Fruit fly (Drosophila melanogaster) whole organism, wandering third instar larva: ENCODE results near the gene Tmep.

Experiments used
- Abd-B ChIP-seq: fragments of >200 bp; optimal IDR thresholded peaks from 2 replicates; lab custom pipeline; 2017; ENCODE audit warnings: missing biosample characterization, missing genetic modification characterization
- CG32264 ChIP-seq: fragments of 200-800 bp; sonication (Bioruptor generic); optimal IDR thresholded peaks from 2 replicates; lab custom pipeline; 2016; ENCODE audit warnings: missing biosample characterization, missing genetic modification characterization
- CG9705 ChIP-seq: fragments of 200-800 bp; sonication (Bioruptor generic); optimal IDR thresholded peaks from 2 replicates; lab custom pipeline; 2018; ENCODE audit warnings: missing biosample characterization, mild to moderate bottlenecking, missing genetic modification characterization
- CrebA ChIP-seq: fragments of 200-800 bp; sonication (Bioruptor generic); optimal IDR thresholded peaks from 2 replicates; lab custom pipeline; 2016; ENCODE audit warnings: missing biosample characterization, mild to moderate bottlenecking, missing genetic modification characterization, borderline replicate concordance
- Dfd ChIP-seq: fragments of >200 bp; optimal IDR thresholded peaks from 2 replicates; lab custom pipeline; 2017; ENCODE audit warnings: missing biosample characterization, missing genetic modification characterization
- Dif ChIP-seq: fragments of 200-275, 200-300 bp; sonication (Bioruptor generic); optimal IDR thresholded peaks from 2 replicates; lab custom pipeline; 2018; ENCODE audit warnings: missing biosample characterization, missing genetic modification characterization; ENCODE audit not compliant: partially characterized antibody
- GATAd ChIP-seq: sonication (Bioruptor generic); optimal IDR thresholded peaks from 2 replicates; lab custom pipeline; 2016; ENCODE audit warnings: missing biosample characterization, missing genetic modification characterization
- HLH106 ChIP-seq: fragments of 200-800 bp; optimal IDR thresholded peaks from 3 replicates; lab custom pipeline; 2019; ENCODE audit warnings: missing biosample characterization, mild to moderate bottlenecking, missing genetic modification characterization, moderate library complexity
- Hnf4 ChIP-seq: fragments of 200-800 bp; sonication (Bioruptor generic); optimal IDR thresholded peaks from 2 replicates; lab custom pipeline; 2016; ENCODE audit warnings: missing biosample characterization, mild to moderate bottlenecking, missing genetic modification characterization
- Hr83 ChIP-seq: fragments of 200-300 bp; sonication (Bioruptor generic); optimal IDR thresholded peaks from 2 replicates; lab custom pipeline; 2016; ENCODE audit warnings: missing biosample characterization, mild to moderate bottlenecking, missing genetic modification characterization, moderate library complexity; ENCODE audit not compliant: poor library complexity, severe bottlenecking
- Jra ChIP-seq: sonication (Bioruptor generic); optimal IDR thresholded peaks from 2 replicates; lab custom pipeline; 2016; ENCODE audit warnings: missing biosample characterization, missing genetic modification characterization
- Mio ChIP-seq: sonication (Bioruptor generic); optimal IDR thresholded peaks from 2 replicates; lab custom pipeline; 2016; ENCODE audit warnings: missing biosample characterization, missing genetic modification characterization
- N ChIP-seq: fragments of >200 bp; optimal IDR thresholded peaks from 2 replicates; lab custom pipeline; 2018; ENCODE audit warnings: missing biosample characterization, missing external identifiers, missing genetic modification characterization
- OdsH ChIP-seq: fragments of 200-800 bp; sonication (Bioruptor generic); optimal IDR thresholded peaks from 2 replicates; lab custom pipeline; 2016; ENCODE audit warnings: missing biosample characterization, mild to moderate bottlenecking, missing genetic modification characterization
- Rel ChIP-seq, 2 experiments: fragments of 200-800 bp; sonication (Bioruptor generic) in 1 of 2; optimal IDR thresholded peaks; 2 replicates in 1 of 2; 3 replicates in 1 of 2; lab custom pipeline; 2016 to 2019; ENCODE audit warnings: mild to moderate bottlenecking in 2 of 2, missing biosample characterization in 2 of 2, missing genetic modification characterization in 2 of 2, moderate library complexity in 1 of 2
- Sp1 ChIP-seq: fragments of 200-800 bp; sonication (Bioruptor generic); optimal IDR thresholded peaks from 3 replicates; lab custom pipeline; 2019; ENCODE audit warnings: missing biosample characterization, mild to moderate bottlenecking, missing genetic modification characterization, moderate library complexity
- Vsx2 ChIP-seq: fragments of 200-300, 225-300 bp; sonication (Bioruptor generic); optimal IDR thresholded peaks from 2 replicates; lab custom pipeline; 2018; ENCODE audit warnings: missing biosample characterization, missing genetic modification characterization; ENCODE audit not compliant: partially characterized antibody
- br ChIP-seq: fragments of 200-800 bp; sonication (Bioruptor generic); optimal IDR thresholded peaks from 2 replicates; lab custom pipeline; 2016; ENCODE audit warnings: missing biosample characterization, missing genetic modification characterization
- brk ChIP-seq: fragments of 200-800 bp; sonication (Bioruptor generic); optimal IDR thresholded peaks from 2 replicates; lab custom pipeline; 2016; ENCODE audit warnings: missing biosample characterization, mild to moderate bottlenecking, missing genetic modification characterization
- dl ChIP-seq, 2 experiments: fragments of 175-275, 200-275 bp in 1 of 2; fragments of 200-275 bp in 1 of 2; sonication (Bioruptor generic); optimal IDR thresholded peaks; lab custom pipeline; 2018; ENCODE audit warnings: mild to moderate bottlenecking in 2 of 2, missing biosample characterization in 2 of 2, missing genetic modification characterization in 2 of 2, moderate library complexity in 2 of 2; ENCODE audit not compliant: partially characterized antibody in 2 of 2, insufficient read depth in 1 of 2
- dmrt93B ChIP-seq: fragments of 200-800 bp; sonication (Bioruptor generic); optimal IDR thresholded peaks from 2 replicates; lab custom pipeline; 2018; ENCODE audit warnings: missing biosample characterization, mild to moderate bottlenecking, missing genetic modification characterization
- dsf ChIP-seq: sonication (Bioruptor generic); optimal IDR thresholded peaks from 2 replicates; lab custom pipeline; 2016; ENCODE audit warnings: missing biosample characterization, missing genetic modification characterization, borderline replicate concordance
- ey ChIP-seq: fragments of 200-800 bp; sonication (Bioruptor generic); optimal IDR thresholded peaks from 2 replicates; lab custom pipeline; 2016; ENCODE audit warnings: missing biosample characterization, missing genetic modification characterization
- foxo ChIP-seq, 2 experiments: fragments of 200-800 bp; sonication (Bioruptor generic); optimal IDR thresholded peaks; 2 replicates in 1 of 2; 3 replicates in 1 of 2; lab custom pipeline; 2016 to 2017; ENCODE audit warnings: missing biosample characterization in 2 of 2, missing genetic modification characterization in 2 of 2
- fru ChIP-seq: fragments of 200-800 bp; sonication (Bioruptor generic); optimal IDR thresholded peaks from 3 replicates; lab custom pipeline; 2016; ENCODE audit warnings: missing biosample characterization, mild to moderate bottlenecking, missing genetic modification characterization
- h ChIP-seq: fragments of 200-800 bp; sonication (Bioruptor generic); optimal IDR thresholded peaks from 3 replicates; lab custom pipeline; 2016; ENCODE audit warnings: missing biosample characterization, mild to moderate bottlenecking, missing genetic modification characterization
- jim ChIP-seq: fragments of 175-275, 200-325 bp; sonication (Bioruptor generic); optimal IDR thresholded peaks from 2 replicates; lab custom pipeline; 2016; ENCODE audit warnings: missing biosample characterization, mild to moderate bottlenecking, missing genetic modification characterization
- lola ChIP-seq: fragments of >200 bp; optimal IDR thresholded peaks from 2 replicates; lab custom pipeline; 2017; ENCODE audit warnings: missing biosample characterization, missing genetic modification characterization
- pan ChIP-seq: fragments of >200 bp; optimal IDR thresholded peaks from 2 replicates; lab custom pipeline; 2017
- rgr ChIP-seq: fragments of 200-800 bp; sonication (Bioruptor generic); optimal IDR thresholded peaks from 3 replicates; lab custom pipeline; 2016; ENCODE audit warnings: missing biosample characterization, mild to moderate bottlenecking, missing genetic modification characterization
- sage ChIP-seq: fragments of 200-800 bp; sonication (Bioruptor generic); optimal IDR thresholded peaks from 2 replicates; lab custom pipeline; 2016; ENCODE audit warnings: missing biosample characterization, mild to moderate bottlenecking, missing genetic modification characterization
- sv ChIP-seq: fragments of 200-800 bp; sonication (Bioruptor generic); optimal IDR thresholded peaks from 3 replicates; lab custom pipeline; 2016; ENCODE audit warnings: missing biosample characterization, missing genetic modification characterization
- tai ChIP-seq: sonication (Bioruptor generic); optimal IDR thresholded peaks from 2 replicates; lab custom pipeline; 2016; ENCODE audit warnings: missing biosample characterization, missing genetic modification characterization
- usp ChIP-seq: fragments of >200 bp; optimal IDR thresholded peaks from 2 replicates; lab custom pipeline; 2017; ENCODE audit warnings: missing biosample characterization, missing genetic modification characterization
- woc ChIP-seq: sonication (Bioruptor generic); optimal IDR thresholded peaks from 2 replicates; lab custom pipeline; 2016; ENCODE audit warnings: missing biosample characterization, mild to moderate bottlenecking, missing genetic modification characterization

Tmep gene

DNA sequence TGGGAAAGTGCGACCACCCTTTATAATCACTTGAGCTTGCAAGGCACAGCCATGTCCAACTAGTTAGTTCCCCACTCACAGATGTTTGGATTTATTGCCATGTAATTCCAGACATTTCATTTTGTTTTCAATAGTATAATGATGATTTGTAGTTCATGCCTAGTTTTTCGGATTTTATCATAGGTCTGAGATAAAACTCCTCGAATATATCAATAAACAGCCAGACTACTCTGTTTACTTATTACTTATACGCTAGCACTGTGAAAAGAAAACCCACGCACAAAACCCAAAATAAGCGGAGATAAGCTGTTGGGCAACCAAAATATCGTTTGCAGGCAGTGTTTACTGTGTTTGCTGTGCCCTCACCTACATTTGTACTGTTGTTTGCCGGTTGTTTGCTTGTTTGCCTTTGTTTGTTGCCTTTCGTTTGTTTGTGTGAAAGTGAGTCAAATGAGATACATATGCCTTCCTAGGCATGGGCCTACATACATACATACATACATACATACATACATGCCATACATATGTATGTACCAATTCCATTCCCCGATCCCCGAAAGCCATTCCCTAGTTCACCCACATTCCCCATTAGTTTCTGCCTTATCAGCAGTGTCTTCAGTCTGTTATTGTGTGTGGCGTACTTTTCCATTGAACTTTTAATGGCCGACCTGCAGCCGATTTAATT, 10.3 kb downstream of the Tmep start:
- no peak for TF ChIP-seq pan (lab: Kevin White, UChicago)
- TF ChIP-seq Dfd (GFP tag; lab: Kevin White, UChicago): no peak
- peak; percentile 38 for TF ChIP-seq br
- TF ChIP-seq HLH106 (tag; lab: Kevin White, UChicago): peak; percentile 16
- TF ChIP-seq fru (GFP tag; lab: Kevin White, UChicago): peak; percentile 61
- TF ChIP-seq Sp1 (GFP tag; lab: Kevin White, UChicago): peak; percentile 40
- peak; percentile 3 for TF ChIP-seq ey (GFP tag; lab: Kevin White, UChicago)
- peak; percentile 69 for TF ChIP-seq h
- TF ChIP-seq OdsH (GFP tag; lab: Kevin White, UChicago): peak; percentile 40
- no peak for TF ChIP-seq brk (GFP tag; lab: Kevin White, UChicago)
- peak; percentile 5 for TF ChIP-seq dmrt93B (GFP tag; lab: Kevin White, UChicago)
- TF ChIP-seq jim: no peak
- peak in 1 of 2 experiments; percentile 9 for TF ChIP-seq foxo (GFP tag; optimal IDR thresholded peaks at IDR 0.05; lab: Kevin White, UChicago)

dm6 chr3L:1580194-1580593, 11.2 kb downstream of the Tmep start:
- no peak for TF ChIP-seq foxo (GFP tag; optimal IDR thresholded peaks at IDR 0.05; lab: Kevin White, UChicago)
- TF ChIP-seq Abd-B: no peak
- no peak for TF ChIP-seq Hr83 (GFP tag; lab: Kevin White, UChicago)
- no peak for TF ChIP-seq Rel (GFP tag; optimal IDR thresholded peaks at IDR 0.05; lab: Kevin White, UChicago)
- TF ChIP-seq Rel (tag; optimal IDR thresholded peaks at IDR 0.05; lab: Kevin White, UChicago): no peak

- TF ChIP-seq Dif (GFP tag; lab: Kevin White, UChicago) (no peak), Vsx2 (GFP tag; lab: Kevin White, UChicago) (no peak), Hnf4 (GFP tag; lab: Kevin White, UChicago) (no peak), lola (GFP tag; lab: Kevin White, UChicago) (no peak), Jra (GFP tag; lab: Kevin White, UChicago) (no peak), h (no peak)
Observed at dm6 chr3L:1580821-1581220, 11.8 kb downstream of the Tmep start.

DNA sequence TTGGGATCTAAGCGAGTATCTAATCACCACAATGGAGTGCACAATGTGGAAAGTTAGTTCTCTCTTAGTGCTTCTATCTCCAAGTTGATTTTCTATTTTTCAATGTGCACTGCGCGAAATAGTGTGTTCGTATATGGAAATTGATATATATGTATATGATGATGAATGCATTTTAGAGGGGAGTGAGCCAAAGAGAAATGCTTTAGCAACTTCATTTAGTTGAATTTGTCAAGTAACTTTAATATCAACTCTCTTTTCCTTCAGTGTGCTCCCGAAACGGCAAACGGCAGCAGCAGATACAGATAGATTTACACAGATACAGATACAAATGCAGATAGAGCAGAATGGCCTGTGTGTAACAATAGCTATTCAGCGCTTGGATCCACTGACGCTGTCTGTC, 15.0 kb downstream of the Tmep start:
- TF ChIP-seq CG32264 (GFP tag; lab: Kevin White, UChicago) (no peak), fru (GFP tag; lab: Kevin White, UChicago) (peak; percentile 32), br (peak; percentile 8), foxo (GFP tag; optimal IDR thresholded peaks at IDR 0.05; lab: Kevin White, UChicago) (peak in 1 of 2 experiments; percentile 48), OdsH (GFP tag; lab: Kevin White, UChicago) (peak; percentile 15), ey (GFP tag; lab: Kevin White, UChicago) (peak; percentile 23), h (peak; percentile 50), tai (GFP tag; lab: Kevin White, UChicago) (peak; percentile 4), dl (GFP tag; optimal IDR thresholded peaks at IDR 0.05; lab: Kevin White, UChicago; ENCODE audit: insufficient read depth in 1 of 2, partially characterized antibody in 2 of 2) (no peak), rgr (GFP tag; lab: Kevin White, UChicago) (peak; percentile 27)

- TF ChIP-seq rgr (GFP tag; lab: Kevin White, UChicago) (no peak), Sp1 (GFP tag; lab: Kevin White, UChicago) (peak; percentile 0), sage (GFP tag; lab: Kevin White, UChicago) (peak; percentile 60), sv (GFP tag; lab: Kevin White, UChicago) (no peak), Vsx2 (GFP tag; lab: Kevin White, UChicago) (no peak), N (GFP tag; lab: Kevin White, UChicago) (no peak), br (peak; percentile 46), Jra (GFP tag; lab: Kevin White, UChicago) (no peak), ey (GFP tag; lab: Kevin White, UChicago) (peak; percentile 38), dmrt93B (GFP tag; lab: Kevin White, UChicago) (peak; percentile 61), fru (GFP tag; lab: Kevin White, UChicago) (no peak), Mio (GFP tag; lab: Kevin White, UChicago) (no peak), pan (lab: Kevin White, UChicago) (no peak), dl (GFP tag; optimal IDR thresholded peaks at IDR 0.05; lab: Kevin White, UChicago; ENCODE audit: insufficient read depth in 1 of 2, partially characterized antibody in 2 of 2) (no peak), GATAd (GFP tag; lab: Kevin White, UChicago) (no peak), CG9705 (GFP tag; lab: Kevin White, UChicago) (peak; percentile 30), Dfd (GFP tag; lab: Kevin White, UChicago) (no peak), usp (no peak), Hr83 (GFP tag; lab: Kevin White, UChicago) (no peak), dsf (GFP tag; lab: Kevin White, UChicago) (no peak), Rel (GFP tag; optimal IDR thresholded peaks at IDR 0.05; lab: Kevin White, UChicago) (no peak), Rel (tag; optimal IDR thresholded peaks at IDR 0.05; lab: Kevin White, UChicago) (no peak), OdsH (GFP tag; lab: Kevin White, UChicago) (no peak), foxo (GFP tag; optimal IDR thresholded peaks at IDR 0.05; lab: Kevin White, UChicago) (peak in 1 of 2 experiments; percentile 39), HLH106 (tag; lab: Kevin White, UChicago) (peak; percentile 72), woc (GFP tag; lab: Kevin White, UChicago) (peak; percentile 72), h (peak; percentile 78), CrebA (GFP tag; lab: Kevin White, UChicago) (no peak), CG32264 (GFP tag; lab: Kevin White, UChicago) (peak; percentile 71)
Observed at dm6 chr3L:1584781-1585180, 15.8 kb downstream of the Tmep start.
